Fruit fly (Drosophila melanogaster) whole organism, embryonic: ENCODE data around the gene Atg13.

Source experiments
- Adf1 ChIP-seq: fragments of 200-800 bp; sonication (Bioruptor generic); IDR thresholded peaks from 2 replicates; pipeline ENCODE4 v1.3.6; 2022; ENCODE audit warnings: missing biosample characterization, missing genetic modification characterization
- CG10267 ChIP-seq: fragments of 200-800 bp; sonication (Bioruptor generic); optimal IDR thresholded peaks from 2 replicates; lab custom pipeline; 2018; ENCODE audit warnings: missing biosample characterization, mild to moderate bottlenecking, missing genetic modification characterization, moderate library complexity
- CG12104 ChIP-seq: fragments of 200-800 bp; sonication (Bioruptor generic); optimal IDR thresholded peaks from 3 replicates; lab custom pipeline; 2016; ENCODE audit warnings: missing biosample characterization, missing genetic modification characterization
- CG12155 ChIP-seq: fragments of 200-800 bp; sonication (Bioruptor generic); optimal IDR thresholded peaks from 3 replicates; lab custom pipeline; 2016; ENCODE audit warnings: missing biosample characterization, missing genetic modification characterization
- CG12391 ChIP-seq: fragments of 200-800 bp; sonication (Bioruptor generic); optimal IDR thresholded peaks from 3 replicates; lab custom pipeline; 2018; ENCODE audit warnings: missing biosample characterization, mild to moderate bottlenecking, missing genetic modification characterization, moderate library complexity
- CG1529 ChIP-seq: fragments of 200-800 bp; sonication (Bioruptor generic); optimal IDR thresholded peaks from 3 replicates; lab custom pipeline; 2018; ENCODE audit warnings: missing biosample characterization, missing genetic modification characterization
- CG15696 ChIP-seq: fragments of 200-800 bp; sonication (Bioruptor generic); optimal IDR thresholded peaks from 2 replicates; lab custom pipeline; 2019; ENCODE audit warnings: missing biosample characterization, mild to moderate bottlenecking, missing genetic modification characterization, moderate library complexity
- CG1603 ChIP-seq: fragments of 200-800 bp; sonication (Bioruptor generic); optimal IDR thresholded peaks from 2 replicates; lab custom pipeline; 2019; ENCODE audit warnings: missing biosample characterization, mild to moderate bottlenecking, missing genetic modification characterization, moderate library complexity
- CG16779 ChIP-seq: fragments of 200-800 bp; sonication (Bioruptor generic); IDR thresholded peaks from 2 replicates; pipeline ENCODE4 v1.3.6; 2022; ENCODE audit warnings: missing biosample characterization, missing genetic modification characterization
- CG16813 ChIP-seq: fragments of 200-800 bp; sonication (Bioruptor generic); IDR thresholded peaks from 3 replicates; pipeline ENCODE4 v1.3.6; 2022; ENCODE audit warnings: missing biosample characterization, missing genetic modification characterization; ENCODE audit not compliant: partially characterized antibody
- CG16815 ChIP-seq: fragments of 200-800 bp; sonication (Bioruptor generic); optimal IDR thresholded peaks from 3 replicates; lab custom pipeline; 2017; ENCODE audit warnings: missing biosample characterization, mild to moderate bottlenecking, missing genetic modification characterization
- CG17361 ChIP-seq: fragments of 200-800 bp; sonication (Bioruptor generic); IDR thresholded peaks from 3 replicates; pipeline ENCODE4 v1.3.6; 2022; ENCODE audit warnings: missing biosample characterization, missing genetic modification characterization
- CG17829 ChIP-seq: fragments of 200-800 bp; optimal IDR thresholded peaks from 2 replicates; lab custom pipeline; 2019; ENCODE audit warnings: missing biosample characterization, mild to moderate bottlenecking, missing genetic modification characterization, moderate library complexity
- CG2712 ChIP-seq: fragments of 200-800 bp; optimal IDR thresholded peaks from 3 replicates; lab custom pipeline; 2019; ENCODE audit warnings: missing biosample characterization, mild to moderate bottlenecking, missing genetic modification characterization, moderate library complexity
- CG31388 ChIP-seq: fragments of 200-800 bp; sonication (Bioruptor generic); optimal IDR thresholded peaks from 2 replicates; lab custom pipeline; 2016; ENCODE audit warnings: missing biosample characterization, missing genetic modification characterization
- CG4282 ChIP-seq: fragments of 200-800 bp; sonication (Bioruptor generic); optimal IDR thresholded peaks from 2 replicates; lab custom pipeline; 2016; ENCODE audit warnings: missing biosample characterization, missing genetic modification characterization
- CG4617 ChIP-seq: fragments of 200-800 bp; sonication (Bioruptor generic); optimal IDR thresholded peaks from 3 replicates; lab custom pipeline; 2016; ENCODE audit warnings: missing biosample characterization, missing genetic modification characterization, borderline replicate concordance
- CG4707 ChIP-seq: fragments of 200-800 bp; sonication (Bioruptor generic); optimal IDR thresholded peaks from 2 replicates; lab custom pipeline; 2018; ENCODE audit warnings: missing biosample characterization, mild to moderate bottlenecking, missing genetic modification characterization, moderate library complexity
- CG7786 ChIP-seq: fragments of 200-800 bp; sonication (Bioruptor generic); optimal IDR thresholded peaks from 2 replicates; lab custom pipeline; 2016; ENCODE audit warnings: missing biosample characterization, missing genetic modification characterization
- CG8089 ChIP-seq: fragments of 200-800 bp; sonication (Bioruptor generic); optimal IDR thresholded peaks from 3 replicates; lab custom pipeline; 2016; ENCODE audit warnings: missing biosample characterization, missing genetic modification characterization
- CG8290 ChIP-seq, 3 experiments: fragments of 200-800 bp; sonication (Bioruptor generic); optimal IDR thresholded peaks; 2 replicates each; lab custom pipeline; 2016 to 2019; ENCODE audit warnings: missing biosample characterization in 3 of 3, missing genetic modification characterization in 3 of 3, mild to moderate bottlenecking in 2 of 3, moderate library complexity in 1 of 3
- CG9817 ChIP-seq: fragments of 200-800 bp; sonication (Bioruptor generic); optimal IDR thresholded peaks from 2 replicates; lab custom pipeline; 2018; ENCODE audit warnings: missing biosample characterization, mild to moderate bottlenecking, missing genetic modification characterization, moderate library complexity
- CG9932 ChIP-seq: fragments of 200-800 bp; sonication (Bioruptor generic); IDR thresholded peaks from 2 replicates; pipeline ENCODE4 v1.3.6; 2022; ENCODE audit warnings: missing biosample characterization, missing genetic modification characterization
- Camta ChIP-seq: fragments of 200-800 bp; sonication (Bioruptor generic); optimal IDR thresholded peaks from 2 replicates; lab custom pipeline; 2016; ENCODE audit warnings: missing biosample characterization, missing genetic modification characterization
- Dip3 ChIP-seq: fragments of 200-800 bp; sonication (Bioruptor generic); optimal IDR thresholded peaks from 3 replicates; lab custom pipeline; 2016; ENCODE audit warnings: missing biosample characterization, missing genetic modification characterization
- Ets97D ChIP-seq: fragments of 200-800 bp; sonication (Bioruptor generic); optimal IDR thresholded peaks from 3 replicates; lab custom pipeline; 2016; ENCODE audit warnings: missing biosample characterization, missing genetic modification characterization
- Fer3 ChIP-seq: fragments of 200-800 bp; sonication (Bioruptor generic); optimal IDR thresholded peaks from 2 replicates; lab custom pipeline; 2018; ENCODE audit warnings: missing biosample characterization, mild to moderate bottlenecking, missing genetic modification characterization, moderate library complexity
- HLH4C ChIP-seq: fragments of 200-800 bp; sonication (Bioruptor generic); IDR thresholded peaks from 3 replicates; pipeline ENCODE4 v1.3.6; 2022; ENCODE audit warnings: missing biosample characterization, missing genetic modification characterization; ENCODE audit not compliant: partially characterized antibody
- Hmr ChIP-seq: fragments of 200-800 bp; sonication (Bioruptor generic); optimal IDR thresholded peaks from 3 replicates; lab custom pipeline; 2017; ENCODE audit warnings: mild to moderate bottlenecking, missing biosample characterization, missing genetic modification reagents, missing genetic modification characterization
- Hmx ChIP-seq: fragments of 200-800 bp; sonication (Bioruptor generic); optimal IDR thresholded peaks from 2 replicates; lab custom pipeline; 2016; ENCODE audit warnings: missing biosample characterization, missing genetic modification characterization
- Hsf ChIP-seq: fragments of 200-800 bp; sonication (Bioruptor generic); optimal IDR thresholded peaks from 3 replicates; lab custom pipeline; 2016; ENCODE audit warnings: missing biosample characterization, missing genetic modification characterization
- Med ChIP-seq: fragments of 200-800 bp; sonication (Bioruptor generic); peaks from one replicate; lab custom pipeline; 2016; ENCODE audit warnings: missing biosample characterization, missing genetic modification characterization, mild to moderate bottlenecking, inconsistent platforms, moderate library complexity
- Side ChIP-seq: fragments of 200-800 bp; sonication (Bioruptor generic); optimal IDR thresholded peaks from 2 replicates; lab custom pipeline; 2016; ENCODE audit warnings: missing biosample characterization, missing genetic modification characterization
- Sin3A ChIP-seq: fragments of >200 bp; optimal IDR thresholded peaks from 2 replicates; lab custom pipeline; 2018
- Sry-δ ChIP-seq: fragments of 200-800 bp; sonication (Bioruptor generic); optimal IDR thresholded peaks from 2 replicates; lab custom pipeline; 2016; ENCODE audit warnings: missing biosample characterization, missing genetic modification characterization
- dysf ChIP-seq: fragments of 200-800 bp; sonication (Bioruptor generic); IDR thresholded peaks from 3 replicates; pipeline ENCODE4 v1.3.6; 2022; ENCODE audit warnings: missing biosample characterization, missing genetic modification characterization
- gsb-n ChIP-seq: fragments of 200-800 bp; sonication (Bioruptor generic); optimal IDR thresholded peaks from 3 replicates; lab custom pipeline; 2018; ENCODE audit warnings: missing biosample characterization, mild to moderate bottlenecking, missing genetic modification characterization
- ind ChIP-seq: fragments of 200-800 bp; sonication (Bioruptor generic); optimal IDR thresholded peaks from 3 replicates; lab custom pipeline; 2016; ENCODE audit warnings: missing biosample characterization, missing genetic modification characterization
- inv ChIP-seq: fragments of 200-800 bp; sonication (Bioruptor generic); IDR thresholded peaks from 2 replicates; pipeline ENCODE4 v1.3.6; 2022; ENCODE audit warnings: missing biosample characterization, missing genetic modification characterization; ENCODE audit not compliant: partially characterized antibody
- jumu ChIP-seq: fragments of 200-800 bp; sonication (Bioruptor generic); optimal IDR thresholded peaks from 3 replicates; lab custom pipeline; 2016; ENCODE audit warnings: missing biosample characterization, missing genetic modification characterization
- kah ChIP-seq: fragments of 200-800 bp; sonication (Bioruptor generic); optimal IDR thresholded peaks from 2 replicates; lab custom pipeline; 2018; ENCODE audit warnings: missing biosample characterization, mild to moderate bottlenecking, missing genetic modification characterization
- peb ChIP-seq: fragments of 200-800 bp; sonication (Bioruptor generic); IDR thresholded peaks from 2 replicates; pipeline ENCODE4 v1.3.6; 2022; ENCODE audit warnings: missing biosample characterization, missing genetic modification characterization
- pho ChIP-seq: fragments of 200-800 bp; sonication (Bioruptor generic); optimal IDR thresholded peaks from 2 replicates; lab custom pipeline; 2016; ENCODE audit warnings: missing biosample characterization, missing genetic modification characterization
- phol ChIP-seq: fragments of 200-800 bp; sonication (Bioruptor generic); optimal IDR thresholded peaks from 3 replicates; lab custom pipeline; 2018; ENCODE audit warnings: missing biosample characterization, mild to moderate bottlenecking, missing genetic modification characterization, moderate library complexity
- row ChIP-seq: fragments of 200-800 bp; sonication (Bioruptor generic); IDR thresholded peaks from 3 replicates; pipeline ENCODE4 v1.3.6; 2022; ENCODE audit warnings: missing biosample characterization, missing genetic modification characterization
- salm ChIP-seq: fragments of 200-800 bp; sonication (Bioruptor generic); optimal IDR thresholded peaks from 2 replicates; lab custom pipeline; 2018; ENCODE audit warnings: missing biosample characterization, mild to moderate bottlenecking, missing genetic modification characterization
- sc ChIP-seq, 3 experiments: fragments of >200 bp in 2 of 3; fragments of 200-800 bp in 1 of 3; sonication (Bioruptor generic) in 1 of 3; optimal IDR thresholded peaks; 2 replicates in 2 of 3; 3 replicates in 1 of 3; lab custom pipeline; 2017; ENCODE audit warnings: mild to moderate bottlenecking in 1 of 3, missing biosample characterization in 1 of 3, missing genetic modification characterization in 1 of 3, missing genetic modification reagents in 1 of 3
- zen ChIP-seq: fragments of 200-800 bp; sonication (Bioruptor generic); optimal IDR thresholded peaks from 3 replicates; lab custom pipeline; 2018; ENCODE audit warnings: missing biosample characterization, mild to moderate bottlenecking, missing genetic modification characterization, moderate library complexity

Gene Atg13

DNA sequence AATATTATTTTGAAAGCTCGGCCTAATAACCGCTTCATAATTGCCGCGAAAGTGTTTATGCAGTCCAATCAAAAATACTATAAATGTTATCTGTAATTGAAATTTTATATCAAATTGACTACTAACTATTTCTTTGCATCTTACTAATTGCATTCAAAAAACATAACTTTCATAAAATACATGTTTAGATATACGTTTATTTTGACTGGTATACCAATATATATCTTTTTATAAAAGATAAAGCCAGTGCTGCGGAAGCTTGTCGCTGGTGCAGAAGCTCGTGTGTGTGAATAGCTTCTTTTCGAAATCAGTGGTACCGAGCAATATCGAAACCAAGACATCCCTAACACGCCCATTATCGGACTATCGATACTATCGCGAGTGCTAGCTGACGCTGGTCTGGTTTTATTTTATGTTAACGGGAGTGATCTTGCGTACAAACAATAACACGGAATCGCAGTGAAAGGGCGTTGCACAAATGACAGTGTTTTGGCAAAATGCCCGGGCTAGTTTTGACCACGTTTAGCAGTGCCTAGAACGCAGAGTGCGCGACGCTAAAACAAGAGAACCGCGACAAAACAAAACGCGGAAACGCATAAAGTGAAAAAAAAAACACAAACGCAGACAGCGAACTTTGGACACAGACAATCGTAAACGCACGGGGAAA, at the start of gene Atg13 (continued):
- TF ChIP-seq CG16813 (GFP tag; lab: Robert Waterston, UW) (peak; percentile 83), CG17361 (peak; percentile 79), peb (GFP tag; lab: Robert Waterston, UW) (no peak), CG8089 (no peak), salm (tag; lab: Kevin White, UChicago) (no peak), Hsf (peak; percentile 31), HLH4C (peak; percentile 69), jumu (GFP tag; lab: Kevin White, UChicago) (no peak), ind (GFP tag; lab: Kevin White, UChicago) (peak; percentile 22), Hmx (GFP tag; lab: Kevin White, UChicago) (no peak), CG4617 (GFP tag; lab: Kevin White, UChicago) (peak; percentile 51), Dip3 (GFP tag; lab: Kevin White, UChicago) (no peak), CG16815 (peak; percentile 32), inv (GFP tag; lab: Robert Waterston, UW) (peak; percentile 70), kah (GFP tag; lab: Kevin White, UChicago) (peak; percentile 8), CG9932 (GFP tag; lab: Robert Waterston, UW) (peak; percentile 18; the same call in 1 of the 2 replicates), phol (tag; lab: Kevin White, UChicago) (peak; percentile 54), row (GFP tag; lab: Robert Waterston, UW) (peak; percentile 82), CG17829 (tag; lab: Kevin White, UChicago) (peak; percentile 24), gsb-n (tag; lab: Kevin White, UChicago) (no peak), CG1529 (no peak), Sin3A (peak; percentile 92), CG12155 (GFP tag; lab: Kevin White, UChicago) (peak; percentile 20), CG9817 (peak; percentile 49), CG12104 (peak; percentile 11), zen (peak; percentile 36), sc (optimal IDR thresholded peaks at IDR 0.05; lab: Kevin White, UChicago) (no peak), sc (GFP tag; optimal IDR thresholded peaks at IDR 0.05; lab: Kevin White, UChicago) (no peak), CG7786 (GFP tag; lab: Kevin White, UChicago) (no peak), CG8290 (GFP tag; optimal IDR thresholded peaks at IDR 0.05; lab: Kevin White, UChicago) (peak; percentile 40), CG8290 (tag; optimal IDR thresholded peaks at IDR 0.05; lab: Kevin White, UChicago) (peak in 1 of 2 experiments; percentile 23), Med (GFP tag; lab: Kevin White, UChicago) (peak; percentile 75), CG2712 (tag; lab: Kevin White, UChicago) (peak; percentile 45), CG1603 (tag; lab: Kevin White, UChicago) (peak; percentile 16), CG15696 (tag; lab: Kevin White, UChicago) (peak; percentile 29), Side (GFP tag; lab: Kevin White, UChicago) (no peak), CG12391 (peak; percentile 52), CG31388 (GFP tag; lab: Kevin White, UChicago) (no peak), CG10267 (tag; lab: Kevin White, UChicago) (peak; percentile 36), Fer3 (no peak), CG4707 (GFP tag; lab: Kevin White, UChicago) (no peak), Camta (peak; percentile 5), dysf (GFP tag; lab: Robert Waterston, UW) (peak; percentile 27; the same call in 1 of the 3 replicates), Ets97D (GFP tag; lab: Kevin White, UChicago) (peak; percentile 44), pho (GFP tag; lab: Kevin White, UChicago) (peak; percentile 27), Sry-δ (GFP tag; lab: Kevin White, UChicago) (peak; percentile 83), Adf1 (GFP tag; lab: Robert Waterston, UW) (no peak), CG16779 (GFP tag; lab: Robert Waterston, UW) (no peak), CG4282 (GFP tag; lab: Kevin White, UChicago) (no peak), Hmr (GFP tag; lab: Kevin White, UChicago) (no peak)
